Worm (Caenorhabditis elegans) whole organism, young adult: ENCODE data around the gene F42A6.1.

ENCODE experiments used
- B0261.1 ChIP-seq: sonication (generic microtip); optimal IDR thresholded peaks from 2 replicates; lab custom pipeline; 2016; ENCODE audit warnings: mild to moderate bottlenecking, missing genetic modification characterization, moderate library complexity, missing compliant biosample characterization
- C06A6.2 ChIP-seq: fragments of 200-800 bp; sonication (Bioruptor generic); conservative IDR thresholded peaks from 2 replicates; pipeline ENCODE4 v1.3.6; 2022; ENCODE audit warnings: missing genetic modification characterization, missing compliant biosample characterization
- C17E4.6 ChIP-seq: fragments of 200-800 bp; sonication (Bioruptor generic); IDR thresholded peaks from 2 replicates; pipeline ENCODE4 v1.3.6; 2022; ENCODE audit warnings: missing genetic modification reagents, missing genetic modification characterization, missing compliant biosample characterization
- F10E7.11 ChIP-seq: sonication (generic microtip); optimal IDR thresholded peaks from 2 replicates; lab custom pipeline; 2017; ENCODE audit warnings: mild to moderate bottlenecking, missing genetic modification characterization, moderate library complexity, missing compliant biosample characterization
- F22D6.2 ChIP-seq: sonication (generic microtip); optimal IDR thresholded peaks from 2 replicates; lab custom pipeline; 2016; ENCODE audit warnings: mild to moderate bottlenecking, missing genetic modification characterization, missing compliant biosample characterization
- K11D2.4 ChIP-seq: fragments of 200-800 bp; sonication (Bioruptor generic); IDR thresholded peaks from 2 replicates; pipeline ENCODE4 v1.3.6; 2022; ENCODE audit warnings: missing genetic modification reagents, missing genetic modification characterization, missing compliant biosample characterization
- K12H6.12 ChIP-seq: fragments of 200-800 bp; sonication (Bioruptor generic); optimal IDR thresholded peaks from 2 replicates; lab custom pipeline; 2018; ENCODE audit warnings: mild to moderate bottlenecking, missing genetic modification characterization, missing compliant biosample characterization
- Y53G8AR.9 ChIP-seq: fragments of 200-800 bp; sonication (Bioruptor generic); conservative IDR thresholded peaks from 2 replicates; pipeline ENCODE4 v1.3.6; 2022; ENCODE audit warnings: missing genetic modification reagents, missing genetic modification characterization, missing compliant biosample characterization
- Y67H2A.10 ChIP-seq: fragments of 200-800 bp; sonication (Bioruptor generic); conservative IDR thresholded peaks from 2 replicates; pipeline ENCODE4 v1.3.6; 2022; ENCODE audit warnings: missing genetic modification reagents, missing genetic modification characterization, missing compliant biosample characterization
- Y79H2A.3 ChIP-seq: fragments of 200-800 bp; sonication (Bioruptor generic); conservative IDR thresholded peaks from 2 replicates; pipeline ENCODE4 v1.3.6; 2022; ENCODE audit warnings: missing genetic modification reagents, missing genetic modification characterization, missing compliant biosample characterization
- Y95B8A.8 ChIP-seq: fragments of 200-800 bp; sonication (Bioruptor generic); IDR thresholded peaks from 2 replicates; pipeline ENCODE4 v1.3.6; 2022; ENCODE audit warnings: missing genetic modification reagents, missing genetic modification characterization, missing compliant biosample characterization
- atf-7 ChIP-seq: sonication (generic microtip); optimal IDR thresholded peaks from 2 replicates; lab custom pipeline; 2017; ENCODE audit warnings: mild to moderate bottlenecking, missing genetic modification characterization, missing compliant biosample characterization
- attf-3 ChIP-seq: fragments of 200-800 bp; sonication (Bioruptor generic); conservative IDR thresholded peaks from 2 replicates; pipeline ENCODE4 v1.3.6; 2022; ENCODE audit warnings: missing genetic modification reagents, missing genetic modification characterization, missing compliant biosample characterization
- attf-5 ChIP-seq: fragments of 200-800 bp; sonication (Bioruptor generic); optimal IDR thresholded peaks from 2 replicates; lab custom pipeline; 2018; ENCODE audit warnings: mild to moderate bottlenecking, missing genetic modification characterization, missing compliant biosample characterization
- dox-1 ChIP-seq: fragments of 200-800 bp; sonication (Bioruptor generic); IDR thresholded peaks from 2 replicates; pipeline ENCODE4 v1.3.6; 2022; ENCODE audit warnings: missing genetic modification reagents, missing genetic modification characterization, missing compliant biosample characterization
- efl-1 ChIP-seq: fragments of 150-350 bp; optimal IDR thresholded peaks from 2 replicates; lab custom pipeline; 2014; ENCODE audit warnings: missing biosample characterization, missing genetic modification reagents, missing genetic modification characterization
- egl-18 ChIP-seq: fragments of 200-800 bp; sonication (Bioruptor generic); IDR thresholded peaks from 2 replicates; pipeline ENCODE4 v1.3.6; 2022; ENCODE audit warnings: missing genetic modification reagents, missing genetic modification characterization, missing compliant biosample characterization
- egl-44 ChIP-seq: fragments of 200-800 bp; sonication (Bioruptor generic); IDR thresholded peaks from 2 replicates; pipeline ENCODE4 v1.3.6; 2022; ENCODE audit warnings: missing genetic modification reagents, missing genetic modification characterization, missing compliant biosample characterization
- ekl-4 ChIP-seq: fragments of 200-800 bp; sonication (Bioruptor generic); IDR thresholded peaks from 2 replicates; pipeline ENCODE4 v1.3.6; 2022; ENCODE audit warnings: missing genetic modification reagents, missing genetic modification characterization, missing compliant biosample characterization
- fkh-3 ChIP-seq: sonication (generic microtip); optimal IDR thresholded peaks from 2 replicates; lab custom pipeline; 2016; ENCODE audit warnings: mild to moderate bottlenecking, missing genetic modification characterization, missing compliant biosample characterization
- hmg-1.2 ChIP-seq: fragments of 200-800 bp; sonication (Bioruptor generic); IDR thresholded peaks from 2 replicates; pipeline ENCODE4 v1.3.6; 2022; ENCODE audit warnings: missing genetic modification reagents, missing genetic modification characterization, missing compliant biosample characterization
- hsf-1 ChIP-seq: fragments of 200-800 bp; sonication (Bioruptor generic); IDR thresholded peaks from 2 replicates; pipeline ENCODE4 v1.3.6; 2022; ENCODE audit warnings: missing genetic modification reagents, missing genetic modification characterization, missing compliant biosample characterization
- let-526 ChIP-seq: fragments of 200-800 bp; sonication (Bioruptor generic); IDR thresholded peaks from 2 replicates; pipeline ENCODE4 v1.3.6; 2022; ENCODE audit warnings: missing genetic modification reagents, missing genetic modification characterization, missing compliant biosample characterization
- lin-26 ChIP-seq: fragments of 200-800 bp; sonication (Bioruptor generic); IDR thresholded peaks from 2 replicates; pipeline ENCODE4 v1.3.6; 2022; ENCODE audit warnings: missing genetic modification reagents, missing genetic modification characterization, missing compliant biosample characterization
- madf-10 ChIP-seq: sonication (generic microtip); optimal IDR thresholded peaks from 2 replicates; lab custom pipeline; 2016; ENCODE audit warnings: mild to moderate bottlenecking, missing genetic modification characterization, missing compliant biosample characterization
- madf-3 ChIP-seq: fragments of 200-800 bp; sonication (Bioruptor generic); IDR thresholded peaks from 2 replicates; pipeline ENCODE4 v1.3.6; 2022; ENCODE audit warnings: missing genetic modification reagents, missing genetic modification characterization, missing compliant biosample characterization
- madf-6 ChIP-seq: fragments of 200-800 bp; sonication (Bioruptor generic); IDR thresholded peaks from 2 replicates; pipeline ENCODE4 v1.3.6; 2022; ENCODE audit warnings: missing genetic modification reagents, missing genetic modification characterization, missing compliant biosample characterization
- mel-28 ChIP-seq: sonication (generic microtip); optimal IDR thresholded peaks from 2 replicates; lab custom pipeline; 2016; ENCODE audit warnings: borderline replicate concordance, mild to moderate bottlenecking, missing genetic modification characterization, missing compliant biosample characterization
- nfyb-1 ChIP-seq: fragments of 200-800 bp; sonication (Bioruptor generic); IDR thresholded peaks from 2 replicates; pipeline ENCODE4 v1.3.6; 2022; ENCODE audit warnings: missing genetic modification reagents, missing genetic modification characterization, missing compliant biosample characterization
- nhr-27 ChIP-seq: fragments of 200-800 bp; sonication (Bioruptor generic); optimal IDR thresholded peaks from 2 replicates; lab custom pipeline; 2018; ENCODE audit warnings: mild to moderate bottlenecking, missing genetic modification characterization, moderate library complexity, missing compliant biosample characterization
- nhr-80 ChIP-seq: sonication (generic microtip); optimal IDR thresholded peaks from 2 replicates; lab custom pipeline; 2016; ENCODE audit warnings: missing genetic modification characterization, missing compliant biosample characterization
- pha-4 ChIP-seq: fragments of 150-350 bp; sonication (generic microtip); optimal IDR thresholded peaks from 2 replicates; lab custom pipeline; 2014; ENCODE audit warnings: missing biosample characterization, missing genetic modification reagents, missing genetic modification characterization
- repo-1 ChIP-seq: sonication (generic microtip); optimal IDR thresholded peaks from 2 replicates; lab custom pipeline; 2017; ENCODE audit warnings: mild to moderate bottlenecking, missing genetic modification characterization, missing compliant biosample characterization
- sdz-38 ChIP-seq: sonication (generic microtip); optimal IDR thresholded peaks from 2 replicates; lab custom pipeline; 2016; ENCODE audit warnings: missing genotype, missing genetic modification characterization, missing compliant biosample characterization
- snpc-1.1 ChIP-seq: sonication (generic microtip); optimal IDR thresholded peaks from 2 replicates; lab custom pipeline; 2017; ENCODE audit warnings: missing genetic modification characterization, mild to moderate bottlenecking, missing compliant biosample characterization, antibody characterized with exemption, moderate library complexity, missing genotype, missing genetic modification reagents; ENCODE audit not compliant: insufficient read depth
- snpc-1.3 ChIP-seq: sonication (generic microtip); optimal IDR thresholded peaks from 2 replicates; lab custom pipeline; 2017; ENCODE audit warnings: missing genetic modification characterization, mild to moderate bottlenecking, missing compliant biosample characterization, antibody characterized with exemption, moderate library complexity, missing genotype, missing genetic modification reagents; ENCODE audit not compliant: insufficient read depth
- snpc-3.4 ChIP-seq: sonication (generic microtip); optimal IDR thresholded peaks from 2 replicates; lab custom pipeline; 2017; ENCODE audit warnings: missing genetic modification characterization, mild to moderate bottlenecking, missing compliant biosample characterization, antibody characterized with exemption, moderate library complexity, missing genotype, missing genetic modification reagents
- snpc-4 ChIP-seq, 5 experiments: fragments of 150-350 bp in 1 of 5; sonication (generic microtip) in 4 of 5; optimal IDR thresholded peaks; 2 replicates each; lab custom pipeline; 2014 to 2018; ENCODE audit warnings: missing genetic modification characterization in 5 of 5, missing biosample characterization in 3 of 5, antibody characterized with exemption in 2 of 5, mild to moderate bottlenecking in 2 of 5, missing compliant biosample characterization in 2 of 5, missing genotype in 2 of 5, moderate library complexity in 2 of 5, missing genetic modification reagents in 1 of 5
- somi-1 ChIP-seq: fragments of 200-800 bp; sonication (Bioruptor generic); optimal IDR thresholded peaks from 2 replicates; lab custom pipeline; 2018; ENCODE audit warnings: mild to moderate bottlenecking, missing genetic modification characterization, missing compliant biosample characterization
- tbp1 ChIP-seq: fragments of 200-800 bp; sonication (Bioruptor generic); optimal IDR thresholded peaks from 2 replicates; lab custom pipeline; 2018; ENCODE audit warnings: mild to moderate bottlenecking, missing genetic modification characterization, missing compliant biosample characterization
- tlf-1 ChIP-seq: fragments of 200-800 bp; sonication (Bioruptor generic); optimal IDR thresholded peaks from 2 replicates; lab custom pipeline; 2018; ENCODE audit warnings: mild to moderate bottlenecking, missing genetic modification characterization, missing compliant biosample characterization
- zfh-2 ChIP-seq: fragments of 200-800 bp; sonication (Bioruptor generic); conservative IDR thresholded peaks from 2 replicates; pipeline ENCODE4 v1.3.6; 2022; ENCODE audit warnings: missing genetic modification reagents, missing genetic modification characterization, missing compliant biosample characterization
- ztf-18 ChIP-seq: sonication (generic microtip); optimal IDR thresholded peaks from 2 replicates; lab custom pipeline; 2016; ENCODE audit warnings: missing genotype, mild to moderate bottlenecking, missing genetic modification characterization, missing compliant biosample characterization
- ztf-22 ChIP-seq: fragments of 200-800 bp; sonication (Bioruptor generic); optimal IDR thresholded peaks from 2 replicates; lab custom pipeline; 2018; ENCODE audit warnings: mild to moderate bottlenecking, missing genetic modification characterization, moderate library complexity, missing compliant biosample characterization
- ztf-3 ChIP-seq: fragments of 200-800 bp; sonication (Bioruptor generic); optimal IDR thresholded peaks from 2 replicates; lab custom pipeline; 2018; ENCODE audit warnings: mild to moderate bottlenecking, missing genetic modification characterization, missing compliant biosample characterization

F42A6.1 gene

DNA sequence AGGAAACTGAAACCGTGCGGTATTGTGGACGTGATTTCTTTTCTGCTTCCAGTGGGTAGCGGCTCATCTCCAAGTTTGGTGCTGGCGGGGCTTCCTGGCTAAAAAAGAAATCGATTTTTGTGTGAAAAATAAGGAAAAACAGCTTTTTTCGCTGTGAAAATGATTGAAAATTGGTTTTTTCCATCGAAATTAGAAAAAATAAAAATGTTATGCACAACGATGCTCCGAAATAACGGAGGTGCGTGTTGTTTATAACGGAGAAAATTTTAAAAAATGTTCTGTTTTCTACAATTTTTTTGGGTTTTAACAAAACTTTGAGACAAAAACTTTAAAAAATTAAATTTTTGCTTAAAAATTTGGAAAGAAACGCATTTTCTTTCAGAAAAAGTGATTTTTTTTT, 28.3 kb downstream of the F42A6.1 start:
- TF ChIP-seq mel-28 (tag; lab: Kevin White, UChicago) (no peak), attf-3 (peak; percentile 65; the same call in 1 of the 2 replicates), egl-18 (GFP tag; lab: Robert Waterston, UW) (no peak)

DNA sequence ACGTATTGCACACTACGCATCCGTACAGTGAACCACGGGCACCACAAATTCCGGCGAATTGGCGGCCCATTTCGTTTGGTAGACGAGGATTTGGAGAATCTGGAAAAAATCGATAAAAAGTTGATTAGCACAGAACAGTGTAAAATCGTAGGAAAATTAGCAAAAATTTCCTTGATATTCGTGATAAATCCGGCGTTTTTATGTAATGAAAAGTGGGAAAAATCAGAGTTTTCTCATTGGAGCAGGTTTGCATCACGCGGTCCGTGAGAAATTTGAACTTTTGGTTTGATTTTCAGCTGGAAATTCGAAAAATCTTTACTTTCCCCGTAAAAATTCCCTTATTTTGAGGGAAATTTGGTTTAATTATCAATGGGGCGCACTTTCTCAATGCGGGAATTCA, 29.2 kb downstream of the F42A6.1 start, which contains the start of gene B0546.4:
Gene B0546.4 (minus strand): TSS at position 101 of the 400 bp plus-strand sequence.
- TF ChIP-seq snpc-1.1 (tag; lab: Kevin White, UChicago) (no peak), madf-10 (no peak), fkh-3 (tag; lab: Kevin White, UChicago) (no peak), madf-3 (GFP tag; lab: Robert Waterston, UW) (no peak), tbp1 (GFP tag; lab: Kevin White, UChicago) (no peak), pha-4 (tag; lab: Kevin White, UChicago) (no peak), snpc-3.4 (no peak), egl-44 (GFP tag; lab: Robert Waterston, UW) (no peak), ztf-22 (GFP tag; lab: Kevin White, UChicago) (no peak), hmg-1.2 (GFP tag; lab: Robert Waterston, UW) (no peak), efl-1 (GFP tag; lab: Kevin White, UChicago) (no peak), Y79H2A.3 (no peak), C17E4.6 (GFP tag; lab: Robert Waterston, UW) (no peak), sdz-38 (no peak), C06A6.2 (GFP tag; lab: Robert Waterston, UW) (no peak), ztf-18 (no peak)

DNA sequence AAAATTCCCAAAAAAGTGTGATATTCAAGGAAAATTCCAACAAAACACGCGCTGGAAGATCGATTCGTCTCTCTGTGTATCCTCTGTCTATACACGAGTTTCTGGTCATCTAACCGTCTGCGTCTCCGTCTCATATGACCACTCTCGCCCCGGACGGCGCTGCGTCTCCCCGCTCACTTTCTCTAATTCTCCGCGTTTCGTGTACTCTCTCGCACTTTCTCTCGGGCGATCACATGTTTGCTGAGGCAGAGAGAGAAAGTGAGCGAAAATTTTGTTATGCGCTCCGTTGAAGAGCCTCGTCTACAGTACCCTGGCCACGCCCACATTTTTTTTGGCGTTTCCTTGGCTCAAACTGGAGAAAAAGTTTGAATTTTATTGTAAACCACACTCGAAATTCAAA, 29.7 kb downstream of the F42A6.1 start:
- peak; percentile 95 for TF ChIP-seq attf-5 (GFP tag; lab: Kevin White, UChicago)
- TF ChIP-seq tlf-1: peak; percentile 67
- peak; percentile 1 for TF ChIP-seq F10E7.11 (tag; lab: Kevin White, UChicago)
- peak; percentile 88 for TF ChIP-seq Y53G8AR.9 (GFP tag; lab: Robert Waterston, UW)
- no peak for TF ChIP-seq snpc-1.3 (tag; lab: Kevin White, UChicago)
- peak; percentile 93 for TF ChIP-seq ekl-4 (GFP tag; lab: Robert Waterston, UW)
- peak; percentile 86 for TF ChIP-seq K12H6.12 (tag; lab: Kevin White, UChicago)
- peak; percentile 82 for TF ChIP-seq nfyb-1
- TF ChIP-seq repo-1 (tag; lab: Kevin White, UChicago): peak; percentile 64
- peak; percentile 88 for TF ChIP-seq dox-1 (GFP tag; lab: Robert Waterston, UW)
- peak; percentile 83 for TF ChIP-seq atf-7
- TF ChIP-seq hmg-1.2 (GFP tag; lab: Robert Waterston, UW): peak; percentile 99
- no peak for TF ChIP-seq snpc-4 (GFP tag; optimal IDR thresholded peaks at IDR 0.05; lab: Kevin White, UChicago)
- TF ChIP-seq snpc-4 (tag; optimal IDR thresholded peaks at IDR 0.05; lab: Kevin White, UChicago): peak in 2 of 4 experiments; percentile 64 to 65
- TF ChIP-seq nhr-80 (tag; lab: Kevin White, UChicago): peak; percentile 72
- TF ChIP-seq let-526 (GFP tag; lab: Robert Waterston, UW): peak; percentile 83
- peak; percentile 85 for TF ChIP-seq K11D2.4 (GFP tag; lab: Robert Waterston, UW)
- peak; percentile 59 for TF ChIP-seq Y67H2A.10 (GFP tag; lab: Robert Waterston, UW)
- no peak for TF ChIP-seq Y95B8A.8 (GFP tag; lab: Robert Waterston, UW)
- peak; percentile 61 for TF ChIP-seq somi-1 (GFP tag; lab: Kevin White, UChicago)
- peak; percentile 98 for TF ChIP-seq zfh-2 (GFP tag; lab: Robert Waterston, UW)
- peak; percentile 66 for TF ChIP-seq C06A6.2 (GFP tag; lab: Robert Waterston, UW)
- no peak for TF ChIP-seq B0261.1
- peak; percentile 78 for TF ChIP-seq ztf-3 (GFP tag; lab: Kevin White, UChicago)
- 0 out of 2 replicates have a peak, but pooled peaks have one; percentile 29 for TF ChIP-seq hsf-1 (GFP tag; lab: Robert Waterston, UW)
- TF ChIP-seq madf-6 (GFP tag; lab: Robert Waterston, UW): peak; percentile 18; the same call in 1 of the 2 replicates
- peak; percentile 61; the same call in 1 of the 2 replicates for TF ChIP-seq attf-3
- peak; percentile 63; the same call in 1 of the 2 replicates for TF ChIP-seq lin-26 (GFP tag; lab: Robert Waterston, UW)
- peak; percentile 48 for TF ChIP-seq F22D6.2 (tag; lab: Kevin White, UChicago)
- TF ChIP-seq nhr-27 (tag; lab: Kevin White, UChicago): no peak
